Worm (Caenorhabditis elegans) whole organism, early embryonic: ENCODE data around the gene Y82E9BR.10.

Experiments
- B0310.2 ChIP-seq: sonication (generic microtip); optimal IDR thresholded peaks from 2 replicates; lab custom pipeline; 2016; ENCODE audit warnings: mild to moderate bottlenecking, missing genetic modification characterization, missing compliant biosample characterization
- F13C5.2 ChIP-seq: sonication (generic microtip); optimal IDR thresholded peaks from 2 replicates; lab custom pipeline; 2017; ENCODE audit warnings: mild to moderate bottlenecking, missing genetic modification characterization, inconsistent platforms, missing compliant biosample characterization
- aly-1 ChIP-seq: sonication (generic microtip); optimal IDR thresholded peaks from 2 replicates; lab custom pipeline; 2016; ENCODE audit warnings: missing genetic modification characterization, missing compliant biosample characterization
- ama-1 ChIP-seq: fragments of 150-350 bp; optimal IDR thresholded peaks from 2 replicates; lab custom pipeline; 2014
- ceh-13 ChIP-seq: fragments of 200-800 bp; sonication (Bioruptor generic); optimal IDR thresholded peaks from 2 replicates; lab custom pipeline; 2018; ENCODE audit warnings: mild to moderate bottlenecking, missing genetic modification characterization, missing compliant biosample characterization
- ceh-36 ChIP-seq: sonication (generic microtip); optimal IDR thresholded peaks from 2 replicates; lab custom pipeline; 2016; ENCODE audit warnings: missing genetic modification characterization, inconsistent platforms, missing compliant biosample characterization
- ets-7 ChIP-seq: sonication (generic microtip); optimal IDR thresholded peaks from 2 replicates; lab custom pipeline; 2016; ENCODE audit warnings: missing genotype, missing genetic modification characterization, missing compliant biosample characterization
- flt-1 ChIP-seq: fragments of 200-800 bp; sonication (Bioruptor generic); IDR thresholded peaks from 2 replicates; pipeline ENCODE4 v1.3.6; 2022; ENCODE audit warnings: missing genetic modification characterization, missing compliant biosample characterization
- hmbx-1 ChIP-seq: sonication (generic microtip); optimal IDR thresholded peaks from 2 replicates; lab custom pipeline; 2016; ENCODE audit warnings: mild to moderate bottlenecking, missing genetic modification characterization, missing compliant biosample characterization
- hmg-4 ChIP-seq: fragments of 200-800 bp; sonication (Bioruptor generic); optimal IDR thresholded peaks from 2 replicates; lab custom pipeline; 2018; ENCODE audit warnings: mild to moderate bottlenecking, missing genetic modification characterization, missing compliant biosample characterization
- hnd-1 ChIP-seq: sonication (generic microtip); optimal IDR thresholded peaks from 2 replicates; lab custom pipeline; 2016; ENCODE audit warnings: missing genetic modification characterization, missing compliant biosample characterization
- pes-1 ChIP-seq: fragments of 200-800 bp; sonication (Bioruptor generic); IDR thresholded peaks from 2 replicates; pipeline ENCODE4 v1.3.6; 2022; ENCODE audit warnings: missing genetic modification reagents, missing genetic modification characterization, missing compliant biosample characterization
- scrt-1 ChIP-seq: fragments of 200-800 bp; sonication (Bioruptor generic); IDR thresholded peaks from 2 replicates; pipeline ENCODE4 v1.3.6; 2022; ENCODE audit warnings: missing genetic modification characterization, missing compliant biosample characterization
- sea-1 ChIP-seq: fragments of 200-800 bp; sonication (Bioruptor generic); conservative IDR thresholded peaks from 2 replicates; pipeline ENCODE4 v1.3.6; 2022; ENCODE audit warnings: missing genetic modification characterization, missing compliant biosample characterization
- tbx-11 ChIP-seq: fragments of 200-800 bp; sonication (Bioruptor generic); IDR thresholded peaks from 2 replicates; pipeline ENCODE4 v1.3.6; 2022; ENCODE audit warnings: missing genetic modification characterization, missing compliant biosample characterization
- tbx-37 ChIP-seq: fragments of 200-800 bp; sonication (Bioruptor generic); conservative IDR thresholded peaks from 2 replicates; pipeline ENCODE4 v1.3.6; 2022; ENCODE audit warnings: missing genetic modification reagents, missing genetic modification characterization, missing compliant biosample characterization
- tra-4 ChIP-seq: sonication (generic microtip); optimal IDR thresholded peaks from 2 replicates; lab custom pipeline; 2017; ENCODE audit warnings: missing genetic modification characterization, missing compliant biosample characterization

Y82E9BR.10 gene

DNA sequence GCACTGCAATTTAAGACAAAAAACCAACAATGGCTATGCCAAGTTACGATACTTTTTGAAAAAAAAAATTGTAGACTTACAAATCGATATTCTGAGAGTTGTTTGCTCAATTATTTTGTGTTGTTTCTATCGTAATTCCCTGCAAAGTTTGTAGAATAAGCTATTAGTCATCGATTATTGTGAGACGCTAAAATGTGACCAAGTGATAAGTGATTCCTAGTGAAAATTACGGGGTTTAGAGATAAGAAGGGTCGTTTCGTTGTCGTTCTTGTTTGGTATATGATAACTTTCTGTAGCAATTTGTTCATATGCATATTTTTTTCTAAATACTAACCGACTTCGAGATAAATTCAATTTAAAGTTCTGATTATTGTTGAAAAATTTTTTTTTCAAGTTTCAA is 22.8 kb upstream of the Y82E9BR.10 start:
- TF ChIP-seq ceh-13 (GFP tag; lab: Kevin White, UChicago) (no peak), pes-1 (no peak), hmbx-1 (tag; lab: Kevin White, UChicago) (no peak), tbx-11 (GFP tag; lab: Robert Waterston, UW) (no peak), F13C5.2 (no peak), scrt-1 (GFP tag; lab: Robert Waterston, UW) (no peak), sea-1 (GFP tag; lab: Robert Waterston, UW) (no peak), tbx-37 (GFP tag; lab: Robert Waterston, UW) (no peak), hmg-4 (GFP tag; lab: Kevin White, UChicago) (no peak), ceh-36 (no peak), ama-1 (no peak), hnd-1 (no peak), ets-7 (no peak), tra-4 (tag; lab: Kevin White, UChicago) (no peak), aly-1 (no peak), B0310.2 (tag; lab: Kevin White, UChicago) (no peak), flt-1 (GFP tag; lab: Robert Waterston, UW) (no peak)

DNA sequence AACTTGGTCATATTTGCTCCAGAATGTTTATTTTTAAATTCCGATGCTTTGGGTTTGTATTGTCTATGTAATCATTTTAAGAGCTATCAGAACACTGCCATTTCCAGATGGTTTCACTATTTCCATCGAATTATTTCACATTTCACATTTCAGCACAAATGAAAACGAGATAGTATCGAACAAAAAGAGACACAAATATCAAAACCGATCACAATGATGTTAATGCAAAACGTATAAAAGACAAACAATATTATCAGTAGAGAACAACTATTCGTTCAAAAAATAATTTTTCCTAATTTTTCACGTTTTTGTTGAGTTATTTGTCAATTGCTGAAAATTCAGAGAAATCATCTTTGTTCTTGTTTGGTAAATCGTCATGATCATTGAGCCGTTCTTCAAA is 20.0 kb upstream of the Y82E9BR.10 start:
- TF ChIP-seq tbx-11 (GFP tag; lab: Robert Waterston, UW) (no peak), ceh-36 (no peak), hmg-4 (GFP tag; lab: Kevin White, UChicago) (no peak), scrt-1 (GFP tag; lab: Robert Waterston, UW) (no peak), ama-1 (no peak), hmbx-1 (tag; lab: Kevin White, UChicago) (no peak), flt-1 (GFP tag; lab: Robert Waterston, UW) (no peak)

DNA sequence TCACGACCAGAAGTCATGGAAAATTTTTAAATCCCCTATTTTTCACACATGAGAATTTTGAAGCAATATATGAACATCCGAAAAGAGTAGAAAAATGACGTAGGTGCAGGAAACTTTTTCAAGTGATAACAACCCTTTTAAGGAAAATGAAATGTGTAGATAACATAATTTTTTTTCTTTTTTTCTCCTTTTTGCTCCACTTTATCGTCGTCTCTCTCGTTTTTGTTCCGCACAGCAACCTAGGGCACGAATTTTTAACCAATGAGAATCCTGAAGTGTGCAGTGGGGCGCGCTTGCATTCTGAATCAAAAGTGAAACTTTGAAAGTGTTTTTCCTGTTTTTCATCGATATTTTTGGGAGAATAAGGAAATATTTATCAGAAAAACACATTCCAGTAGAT is 17.4 kb upstream of the Y82E9BR.10 start:
- TF ChIP-seq B0310.2 (tag; lab: Kevin White, UChicago) (no peak), tra-4 (tag; lab: Kevin White, UChicago) (no peak), scrt-1 (GFP tag; lab: Robert Waterston, UW) (no peak), hnd-1 (no peak), F13C5.2 (no peak)

DNA sequence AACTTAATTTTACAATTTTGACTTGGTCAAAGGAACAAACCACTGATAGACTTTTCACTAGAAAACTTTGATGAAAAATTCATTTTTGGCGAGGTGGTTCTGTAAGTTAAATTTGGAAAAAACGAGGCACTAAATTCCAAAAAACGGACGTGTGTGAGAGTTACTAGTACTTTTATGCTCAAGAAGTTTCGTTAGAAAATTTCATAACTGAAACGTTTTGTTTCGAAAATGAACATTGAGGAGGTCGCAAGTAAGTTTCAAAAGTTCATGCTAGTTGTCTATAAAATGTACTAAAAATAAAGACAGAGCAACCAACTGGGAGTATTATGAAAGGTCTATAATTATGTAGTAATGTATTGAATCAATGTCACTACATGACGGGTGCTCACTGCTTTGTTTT is 16.4 kb upstream of the Y82E9BR.10 start, which contains the start of gene pals-17:
Gene pals-17 (minus strand): TSS at position 101 of the 400 bp plus-strand sequence.
- no peak for TF ChIP-seq hmg-4 (GFP tag; lab: Kevin White, UChicago)
- TF ChIP-seq ama-1, result no peak
- no peak for TF ChIP-seq B0310.2 (tag; lab: Kevin White, UChicago)
- no peak for TF ChIP-seq F13C5.2
- no peak for TF ChIP-seq scrt-1 (GFP tag; lab: Robert Waterston, UW)
- no peak for TF ChIP-seq ets-7
- TF ChIP-seq tbx-37 (GFP tag; lab: Robert Waterston, UW), result no peak
- no peak for TF ChIP-seq aly-1
- TF ChIP-seq ceh-13 (GFP tag; lab: Kevin White, UChicago), result no peak
- no peak for TF ChIP-seq sea-1 (GFP tag; lab: Robert Waterston, UW)
- TF ChIP-seq pes-1, result no peak
- TF ChIP-seq ceh-36, result no peak
- TF ChIP-seq tra-4 (tag; lab: Kevin White, UChicago), result no peak
- TF ChIP-seq flt-1 (GFP tag; lab: Robert Waterston, UW), result no peak
- no peak for TF ChIP-seq hnd-1
- TF ChIP-seq hmbx-1 (tag; lab: Kevin White, UChicago), result no peak
- no peak for TF ChIP-seq tbx-11 (GFP tag; lab: Robert Waterston, UW)

DNA sequence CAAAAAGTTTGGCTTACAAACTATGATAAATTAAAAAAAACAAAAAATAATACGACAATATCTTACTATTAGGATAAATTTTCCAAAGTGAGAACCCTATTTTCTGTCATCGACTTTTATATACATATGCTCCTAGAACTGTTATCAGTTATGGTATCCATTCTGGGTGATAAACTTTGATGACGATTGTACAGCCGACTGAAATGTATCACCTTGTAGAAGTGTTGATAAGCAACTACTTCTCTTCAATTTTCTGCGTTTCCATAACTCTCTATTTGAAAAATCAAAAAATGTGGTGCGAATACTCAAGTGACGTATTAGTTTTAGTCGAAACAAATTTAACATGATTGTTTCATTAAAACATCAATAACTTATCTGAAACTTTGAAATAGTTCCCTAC is 14.6 kb upstream of the Y82E9BR.10 start:
- TF ChIP-seq sea-1 (GFP tag; lab: Robert Waterston, UW) (no peak), scrt-1 (GFP tag; lab: Robert Waterston, UW) (no peak), ama-1 (no peak), tbx-11 (GFP tag; lab: Robert Waterston, UW) (no peak), ceh-36 (no peak), aly-1 (no peak), F13C5.2 (no peak), B0310.2 (tag; lab: Kevin White, UChicago) (no peak)

DNA sequence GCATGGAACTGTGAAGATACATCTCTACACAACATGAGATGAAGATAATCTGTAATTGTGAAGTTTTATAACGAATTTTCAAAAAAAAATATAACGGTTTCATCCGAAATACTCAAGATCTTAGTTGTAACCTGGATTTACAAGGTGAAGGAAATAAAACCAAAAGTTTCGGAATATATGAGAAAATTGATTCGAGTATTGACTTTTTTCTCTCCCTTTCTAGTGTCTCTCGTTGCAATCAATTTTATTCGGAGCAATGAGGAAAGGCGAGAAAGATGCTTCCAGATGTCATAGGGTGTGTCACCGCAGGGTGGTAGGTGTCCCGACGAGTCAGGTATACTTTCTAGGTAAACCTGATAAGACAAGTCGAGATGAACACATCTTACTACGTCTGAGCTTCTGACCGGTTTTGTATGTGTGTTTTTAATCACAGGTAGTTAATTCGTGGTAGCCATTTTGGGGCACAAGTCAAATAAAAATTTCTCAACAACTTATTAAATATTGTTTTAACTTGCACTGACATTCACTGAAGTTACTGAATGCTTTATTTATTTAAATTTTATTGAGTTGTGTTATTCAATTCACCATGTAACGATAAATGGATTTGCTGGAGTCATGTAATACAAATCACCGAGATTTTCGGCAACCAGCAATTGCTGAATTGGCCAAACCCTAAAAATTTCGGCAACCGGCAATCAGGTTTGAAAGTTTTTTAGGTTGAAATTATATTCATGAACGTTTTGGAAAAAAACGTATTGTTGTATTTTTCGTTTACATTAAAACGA is 13.1 kb upstream of the Y82E9BR.10 start, which contains the start of gene pals-20:
Gene pals-20 (minus strand): TSS at position 51 of the 785 bp plus-strand sequence.
- no peak for TF ChIP-seq tbx-11 (GFP tag; lab: Robert Waterston, UW)
- no peak for TF ChIP-seq flt-1 (GFP tag; lab: Robert Waterston, UW)
- no peak for TF ChIP-seq F13C5.2
- TF ChIP-seq aly-1, result no peak
- no peak for TF ChIP-seq ceh-36
- no peak for TF ChIP-seq hmbx-1 (tag; lab: Kevin White, UChicago)
- no peak for TF ChIP-seq tbx-37 (GFP tag; lab: Robert Waterston, UW)

DNA sequence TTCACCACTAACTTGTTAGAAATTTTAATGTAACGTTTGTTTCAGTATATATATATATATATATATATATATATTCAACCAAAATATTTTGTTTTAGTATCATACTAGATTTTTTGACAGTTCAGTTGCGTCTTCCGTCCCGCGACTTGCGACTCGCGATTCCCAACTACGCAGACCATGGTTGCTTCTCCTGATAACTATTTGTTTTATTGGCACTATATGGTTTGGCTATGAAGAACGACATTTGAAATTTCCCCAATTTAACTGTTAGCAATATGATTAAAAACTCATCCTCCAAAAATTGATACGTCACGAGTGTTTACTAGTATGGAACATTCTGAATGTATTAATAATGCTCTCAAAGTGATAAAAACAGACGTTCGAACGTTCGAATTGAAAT is 9.3 kb upstream of the Y82E9BR.10 start:
- TF ChIP-seq flt-1 (GFP tag; lab: Robert Waterston, UW) (no peak), tbx-11 (GFP tag; lab: Robert Waterston, UW) (no peak), hmg-4 (GFP tag; lab: Kevin White, UChicago) (no peak), F13C5.2 (no peak), pes-1 (no peak), ceh-13 (GFP tag; lab: Kevin White, UChicago) (no peak), scrt-1 (GFP tag; lab: Robert Waterston, UW) (no peak), tbx-37 (GFP tag; lab: Robert Waterston, UW) (no peak), aly-1 (no peak)

DNA sequence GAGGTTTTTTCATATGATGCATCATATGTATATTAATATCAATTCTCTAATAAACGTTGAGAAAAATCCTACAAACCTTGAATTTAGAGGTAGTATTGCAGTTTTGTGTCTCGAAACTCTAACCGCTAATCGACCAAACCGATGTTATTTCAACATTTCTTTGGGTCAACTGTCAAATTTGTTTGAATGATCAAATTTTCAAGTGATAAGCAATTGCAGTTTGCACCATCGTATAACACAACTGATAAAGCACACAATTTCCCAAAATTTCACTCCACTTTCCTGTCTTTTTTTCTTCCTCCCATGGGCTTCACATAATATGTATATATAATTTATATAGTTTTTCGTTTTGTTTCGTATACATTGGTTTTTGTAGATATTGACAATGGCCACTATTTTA is 8.7 kb upstream of the Y82E9BR.10 start, which contains the start of the genes fbxa-138 and Y82E9BR.5:
Gene fbxa-138 (minus strand): TSS at position 161 of the 400 bp plus-strand sequence.
Gene Y82E9BR.5 (plus strand): TSS at position 279 of the 400 bp plus-strand sequence.
- TF ChIP-seq flt-1 (GFP tag; lab: Robert Waterston, UW), result no peak
- no peak for TF ChIP-seq aly-1
- no peak for TF ChIP-seq ama-1
- TF ChIP-seq scrt-1 (GFP tag; lab: Robert Waterston, UW), result no peak
- TF ChIP-seq ceh-36, result no peak
- TF ChIP-seq ceh-13 (GFP tag; lab: Kevin White, UChicago), result no peak
- no peak for TF ChIP-seq ets-7
- no peak for TF ChIP-seq tra-4 (tag; lab: Kevin White, UChicago)
- TF ChIP-seq pes-1, result no peak
- TF ChIP-seq hnd-1, result no peak
- TF ChIP-seq hmg-4 (GFP tag; lab: Kevin White, UChicago), result no peak
- no peak for TF ChIP-seq F13C5.2
- no peak for TF ChIP-seq sea-1 (GFP tag; lab: Robert Waterston, UW)
- TF ChIP-seq B0310.2 (tag; lab: Kevin White, UChicago), result no peak
- no peak for TF ChIP-seq tbx-11 (GFP tag; lab: Robert Waterston, UW)
